Worm (Caenorhabditis elegans) whole organism, L2 larva: ENCODE results near the gene F47E1.20.

Source experiments
- F13H6.1 ChIP-seq: sonication (generic microtip); optimal IDR thresholded peaks from 2 replicates; lab custom pipeline; 2016; ENCODE audit warnings: missing genetic modification characterization, missing compliant biosample characterization
- ZK546.5 ChIP-seq: sonication (generic microtip); optimal IDR thresholded peaks from 2 replicates; lab custom pipeline; 2017; ENCODE audit warnings: missing biosample characterization, missing genetic modification characterization
- crh-2 ChIP-seq: sonication (generic microtip); optimal IDR thresholded peaks from 2 replicates; lab custom pipeline; 2017; ENCODE audit warnings: missing biosample characterization, missing genetic modification characterization
- elt-1 ChIP-seq: fragments of 150-350 bp; optimal IDR thresholded peaks from 2 replicates; lab custom pipeline; 2014; ENCODE audit warnings: missing biosample characterization, missing genetic modification characterization
- elt-3 ChIP-seq: sonication (generic microtip); optimal IDR thresholded peaks from 2 replicates; lab custom pipeline; 2017; ENCODE audit warnings: missing biosample characterization, missing genetic modification characterization
- lin-11 ChIP-seq: fragments of 150-350 bp; sonication (generic microtip); optimal IDR thresholded peaks from 2 replicates; lab custom pipeline; 2014; ENCODE audit warnings: missing biosample characterization, missing genetic modification characterization, inconsistent platforms, mixed read lengths
- mdl-1 ChIP-seq, 2 experiments: fragments of 150-350 bp in 1 of 2; sonication (generic microtip) in 1 of 2; optimal IDR thresholded peaks; 2 replicates each; lab custom pipeline; 2017; ENCODE audit warnings: missing biosample characterization in 2 of 2, missing genetic modification characterization in 2 of 2
- nhr-12 ChIP-seq: fragments of 150-350 bp; optimal IDR thresholded peaks from 2 replicates; lab custom pipeline; 2014; ENCODE audit warnings: missing biosample characterization, missing genetic modification characterization
- nhr-77 ChIP-seq: fragments of 150-350 bp; optimal IDR thresholded peaks from 2 replicates; lab custom pipeline; 2014; ENCODE audit warnings: missing biosample characterization, missing genetic modification characterization
- skn-1 ChIP-seq: sonication (generic microtip); optimal IDR thresholded peaks from 2 replicates; lab custom pipeline; 2017; ENCODE audit warnings: missing biosample characterization, missing genetic modification characterization
- sma-3 ChIP-seq: sonication (generic microtip); optimal IDR thresholded peaks from 2 replicates; lab custom pipeline; 2016; ENCODE audit warnings: missing genetic modification reagents, missing genetic modification characterization, missing compliant biosample characterization
- unc-39 ChIP-seq: fragments of 150-350 bp; optimal IDR thresholded peaks from 2 replicates; lab custom pipeline; 2014; ENCODE audit warnings: missing biosample characterization, missing genetic modification characterization
- unc-62 ChIP-seq: fragments of 150-350 bp; optimal IDR thresholded peaks from 2 replicates; lab custom pipeline; 2014; ENCODE audit warnings: missing biosample characterization, missing genetic modification reagents, missing genetic modification characterization
- zag-1 ChIP-seq: fragments of 150-350 bp; optimal IDR thresholded peaks from 2 replicates; lab custom pipeline; 2014; ENCODE audit warnings: missing biosample characterization, missing genetic modification characterization

DNA sequence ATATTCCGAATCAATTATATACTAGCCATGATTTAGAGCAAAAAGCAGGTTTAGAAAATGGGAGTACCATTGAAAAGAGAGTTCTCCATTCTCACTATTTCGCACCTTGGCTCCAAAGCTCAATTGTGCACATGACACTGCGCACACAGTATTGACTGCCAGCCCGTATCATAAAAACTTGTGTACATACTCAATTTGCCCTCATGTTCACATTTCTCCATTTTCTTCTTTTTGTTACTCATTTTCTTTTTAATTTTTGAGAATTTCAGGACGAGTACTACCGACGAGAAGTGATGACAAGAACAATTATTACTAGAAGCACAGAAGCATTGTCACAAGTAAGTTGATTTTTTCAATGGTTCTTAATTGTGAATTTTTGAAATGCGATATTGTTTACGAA is 55.6 kb downstream of the F47E1.20 start:
- TF ChIP-seq unc-62 (no peak), unc-39 (tag; lab: Kevin White, UChicago) (no peak), nhr-77 (no peak), elt-3 (tag; lab: Kevin White, UChicago) (no peak), zag-1 (tag; lab: Kevin White, UChicago) (no peak), lin-11 (tag; lab: Kevin White, UChicago) (no peak), nhr-12 (tag; lab: Kevin White, UChicago) (no peak), skn-1 (tag; lab: Kevin White, UChicago) (no peak), crh-2 (tag; lab: Kevin White, UChicago) (no peak), sma-3 (GFP tag; lab: Kevin White, UChicago) (no peak), ZK546.5 (tag; lab: Kevin White, UChicago) (no peak), F13H6.1 (tag; lab: Kevin White, UChicago) (no peak), elt-1 (no peak), mdl-1 (tag; optimal IDR thresholded peaks at IDR 0.05; lab: Kevin White, UChicago) (no peak)
